Worm (Caenorhabditis elegans) whole organism, L4/young adult: Measurements from ENCODE around the gene C03B1.17.

ENCODE experiments used
- W03F9.2 ChIP-seq: fragments of 150-350 bp; optimal IDR thresholded peaks from 2 replicates; lab custom pipeline; 2014; ENCODE audit warnings: missing biosample characterization, missing genetic modification characterization
- dao-5 ChIP-seq: sonication (generic microtip); optimal IDR thresholded peaks from 2 replicates; lab custom pipeline; 2016; ENCODE audit warnings: missing genotype, missing genetic modification characterization, moderate library complexity, missing compliant biosample characterization
- him-1 ChIP-seq: sonication (generic microtip); optimal IDR thresholded peaks from 2 replicates; lab custom pipeline; 2016; ENCODE audit warnings: missing genotype, missing genetic modification reagents, missing genetic modification characterization, missing compliant biosample characterization

- no peak for TF ChIP-seq W03F9.2 (tag; lab: Kevin White, UChicago)
- TF ChIP-seq dao-5 (tag; lab: Kevin White, UChicago) = no peak
- no peak for TF ChIP-seq him-1
Measured at ce11 chrX:6341513-6341912, 31.9 kb upstream of the C03B1.17 start, which contains the start of gene C03B1.7.
